Fruit fly (Drosophila melanogaster) whole organism, prepupa: ENCODE data around the gene CG42714.

ENCODE experiments used
- Blimp-1 ChIP-seq: fragments of 200-800 bp; sonication (Bioruptor generic); optimal IDR thresholded peaks from 3 replicates; lab custom pipeline; 2017; ENCODE audit warnings: missing biosample characterization, missing genetic modification characterization, mild to moderate bottlenecking, moderate library complexity, missing genetic modification reagents
- CG10631 ChIP-seq: fragments of 200-800 bp; sonication (Bioruptor generic); optimal IDR thresholded peaks from 2 replicates; lab custom pipeline; 2016; ENCODE audit warnings: missing biosample characterization, missing genetic modification characterization
- CG10669 ChIP-seq: fragments of 200-800 bp; sonication (Bioruptor generic); optimal IDR thresholded peaks from 3 replicates; lab custom pipeline; 2018; ENCODE audit warnings: missing biosample characterization, mild to moderate bottlenecking, missing genetic modification characterization, moderate library complexity
- CG11294 ChIP-seq: fragments of 200-800 bp; sonication (Bioruptor generic); IDR thresholded peaks from 2 replicates; pipeline ENCODE4 v1.3.6; 2022; ENCODE audit warnings: missing biosample characterization, missing genetic modification characterization
- CG11762 ChIP-seq: fragments of 200-800 bp; sonication (Bioruptor generic); optimal IDR thresholded peaks from 3 replicates; lab custom pipeline; 2016; ENCODE audit warnings: missing biosample characterization, missing genetic modification characterization; ENCODE audit not compliant: insufficient read depth
- CG11902 ChIP-seq: fragments of 200-800 bp; sonication (Bioruptor generic); optimal IDR thresholded peaks from 3 replicates; lab custom pipeline; 2016; ENCODE audit warnings: missing biosample characterization, missing genetic modification characterization
- CG15336 ChIP-seq: fragments of 200-800 bp; sonication (Bioruptor generic); IDR thresholded peaks from 2 replicates; pipeline ENCODE4 v1.3.6; 2022; ENCODE audit warnings: missing biosample characterization, missing genetic modification characterization
- CG1621 ChIP-seq: fragments of 200-800 bp; sonication (Bioruptor generic); optimal IDR thresholded peaks from 3 replicates; lab custom pipeline; 2018; ENCODE audit warnings: missing biosample characterization, mild to moderate bottlenecking, missing genetic modification characterization
- CG16779 ChIP-seq: fragments of 200-800 bp; sonication (Bioruptor generic); optimal IDR thresholded peaks from 3 replicates; lab custom pipeline; 2017; ENCODE audit warnings: missing biosample characterization, mild to moderate bottlenecking, missing genetic modification characterization
- CG3032 ChIP-seq: fragments of 200-800 bp; optimal IDR thresholded peaks from 2 replicates; lab custom pipeline; 2019; ENCODE audit warnings: missing biosample characterization, mild to moderate bottlenecking, missing genetic modification characterization, moderate library complexity
- CG31627 ChIP-seq: fragments of 200-800 bp; sonication (Bioruptor generic); optimal IDR thresholded peaks from 3 replicates; lab custom pipeline; 2016; ENCODE audit warnings: missing biosample characterization, missing genetic modification characterization
- CG32006 ChIP-seq: fragments of 200-800 bp; sonication (Bioruptor generic); optimal IDR thresholded peaks from 3 replicates; lab custom pipeline; 2017; ENCODE audit warnings: missing biosample characterization, mild to moderate bottlenecking, missing genetic modification characterization
- CG34406 ChIP-seq: fragments of 200-800 bp; sonication (Bioruptor generic); optimal IDR thresholded peaks from 3 replicates; lab custom pipeline; 2016; ENCODE audit warnings: missing biosample characterization, missing genetic modification characterization
- CG3919 ChIP-seq: fragments of 200-800 bp; sonication (Bioruptor generic); optimal IDR thresholded peaks from 3 replicates; lab custom pipeline; 2016; ENCODE audit warnings: missing biosample characterization, missing genetic modification characterization
- CG6163 ChIP-seq: fragments of 200-800 bp; sonication (Bioruptor generic); IDR thresholded peaks from 3 replicates; pipeline ENCODE4 v1.3.6; 2022; ENCODE audit warnings: missing biosample characterization, missing genetic modification characterization
- CG6276 ChIP-seq: fragments of 200-800 bp; sonication (Bioruptor generic); optimal IDR thresholded peaks from 2 replicates; lab custom pipeline; 2017; ENCODE audit warnings: missing biosample characterization, mild to moderate bottlenecking, missing genetic modification characterization
- CG6792 ChIP-seq: fragments of 200-800 bp; sonication (Bioruptor generic); optimal IDR thresholded peaks from 3 replicates; lab custom pipeline; 2016; ENCODE audit warnings: missing biosample characterization, missing genetic modification characterization
- CG6854 ChIP-seq: fragments of 200-800 bp; sonication (Bioruptor generic); optimal IDR thresholded peaks from 2 replicates; lab custom pipeline; 2017; ENCODE audit warnings: missing biosample characterization, mild to moderate bottlenecking, missing genetic modification characterization
- CG7368 ChIP-seq: fragments of 200-800 bp; sonication (Bioruptor generic); optimal IDR thresholded peaks from 3 replicates; lab custom pipeline; 2016; ENCODE audit warnings: missing biosample characterization, missing genetic modification characterization
- CG8119 ChIP-seq: fragments of 200-800 bp; sonication (Bioruptor generic); IDR thresholded peaks from 3 replicates; pipeline ENCODE4 v1.3.6; 2022; ENCODE audit warnings: missing biosample characterization, missing genetic modification characterization
- CG8319 ChIP-seq: fragments of 200-800 bp; sonication (Bioruptor generic); optimal IDR thresholded peaks from 3 replicates; lab custom pipeline; 2016; ENCODE audit warnings: missing biosample characterization, missing genetic modification characterization
- CG9139 ChIP-seq: fragments of 200-800 bp; sonication (Bioruptor generic); optimal IDR thresholded peaks from 3 replicates; lab custom pipeline; 2017; ENCODE audit warnings: missing biosample characterization, mild to moderate bottlenecking, missing genetic modification characterization
- Eip75B ChIP-seq: fragments of 200-800 bp; sonication (Bioruptor generic); optimal IDR thresholded peaks from 3 replicates; lab custom pipeline; 2016; ENCODE audit warnings: missing biosample characterization, missing genetic modification characterization
- Eip78C ChIP-seq: fragments of 200-800 bp; sonication (Bioruptor generic); peaks from one replicate; lab custom pipeline; 2016; ENCODE audit warnings: missing biosample characterization, missing genetic modification characterization
- Eip93F ChIP-seq: fragments of 200-800 bp; sonication (Bioruptor generic); optimal IDR thresholded peaks from 2 replicates; lab custom pipeline; 2016; ENCODE audit warnings: missing biosample characterization, mild to moderate bottlenecking, missing genetic modification characterization
- Ets21C ChIP-seq: fragments of 200-800 bp; sonication (Bioruptor generic); optimal IDR thresholded peaks from 3 replicates; lab custom pipeline; 2016; ENCODE audit warnings: missing biosample characterization, missing genetic modification characterization
- Ets96B ChIP-seq: fragments of 200-800 bp; optimal IDR thresholded peaks from 2 replicates; lab custom pipeline; 2019; ENCODE audit warnings: missing biosample characterization, mild to moderate bottlenecking, missing genetic modification characterization, moderate library complexity
- Gug ChIP-seq: fragments of 200-800 bp; sonication (Bioruptor generic); IDR thresholded peaks from 2 replicates; pipeline ENCODE4 v1.3.6; 2022; ENCODE audit warnings: missing biosample characterization, missing genetic modification characterization
- Hr4 ChIP-seq: fragments of 200-800 bp; sonication (Bioruptor generic); optimal IDR thresholded peaks from 3 replicates; lab custom pipeline; 2016; ENCODE audit warnings: missing biosample characterization, missing genetic modification characterization
- Met ChIP-seq: fragments of 200-800 bp; sonication (Bioruptor generic); optimal IDR thresholded peaks from 3 replicates; lab custom pipeline; 2016; ENCODE audit warnings: missing biosample characterization, missing genetic modification characterization
- Smox ChIP-seq: fragments of 200-800 bp; sonication (Bioruptor generic); optimal IDR thresholded peaks from 3 replicates; lab custom pipeline; 2016; ENCODE audit warnings: missing biosample characterization, missing genetic modification characterization
- Sox102F ChIP-seq: fragments of 200-800 bp; sonication (Bioruptor generic); optimal IDR thresholded peaks from 2 replicates; lab custom pipeline; 2016; ENCODE audit warnings: missing biosample characterization, mild to moderate bottlenecking, missing genetic modification characterization
- Sox14 ChIP-seq: fragments of 200-800 bp; sonication (Bioruptor generic); optimal IDR thresholded peaks from 3 replicates; lab custom pipeline; 2016; ENCODE audit warnings: missing biosample characterization, missing genetic modification characterization
- achi ChIP-seq: fragments of 200-800 bp; sonication (Bioruptor generic); optimal IDR thresholded peaks from 3 replicates; lab custom pipeline; 2016; ENCODE audit warnings: missing biosample characterization, missing genetic modification characterization
- acj6 ChIP-seq: fragments of 200-800 bp; sonication (Bioruptor generic); optimal IDR thresholded peaks from 3 replicates; lab custom pipeline; 2016; ENCODE audit warnings: missing biosample characterization, missing genetic modification characterization
- cyc ChIP-seq: fragments of 200-800 bp; sonication (Bioruptor generic); optimal IDR thresholded peaks from 3 replicates; lab custom pipeline; 2016; ENCODE audit warnings: missing biosample characterization, missing genetic modification characterization
- dac ChIP-seq: fragments of 200-800 bp; sonication (Bioruptor generic); optimal IDR thresholded peaks from 2 replicates; lab custom pipeline; 2017; ENCODE audit warnings: missing biosample characterization, mild to moderate bottlenecking, missing genetic modification characterization
- dsx ChIP-seq: fragments of 200-800 bp; optimal IDR thresholded peaks from 3 replicates; lab custom pipeline; 2019; ENCODE audit warnings: missing biosample characterization, mild to moderate bottlenecking, missing genetic modification characterization, moderate library complexity; ENCODE audit not compliant: poor library complexity, severe bottlenecking
- eg ChIP-seq: fragments of 200-800 bp; sonication (Bioruptor generic); IDR thresholded peaks from 3 replicates; pipeline ENCODE4 v1.3.6; 2022; ENCODE audit warnings: missing biosample characterization, missing genetic modification characterization
- fkh ChIP-seq: fragments of 200-800 bp; sonication (Bioruptor generic); optimal IDR thresholded peaks from 3 replicates; lab custom pipeline; 2017; ENCODE audit warnings: missing biosample characterization, mild to moderate bottlenecking, missing genetic modification characterization, moderate library complexity
- lz ChIP-seq: fragments of 200-800 bp; sonication (Bioruptor generic); optimal IDR thresholded peaks from 3 replicates; lab custom pipeline; 2016; ENCODE audit warnings: missing biosample characterization, missing genetic modification characterization
- net ChIP-seq: fragments of 200-800 bp; sonication (Bioruptor generic); optimal IDR thresholded peaks from 3 replicates; lab custom pipeline; 2016; ENCODE audit warnings: missing biosample characterization, missing genetic modification characterization
- pdm3 ChIP-seq: fragments of 200-800 bp; sonication (Bioruptor generic); optimal IDR thresholded peaks from 3 replicates; lab custom pipeline; 2016; ENCODE audit warnings: missing biosample characterization, missing genetic modification characterization
- salr ChIP-seq, 2 experiments: fragments of 200-800 bp; sonication (Bioruptor generic); optimal IDR thresholded peaks; 3 replicates each; lab custom pipeline; 2016 to 2018; ENCODE audit warnings: missing biosample characterization in 2 of 2, missing genetic modification characterization in 2 of 2, mild to moderate bottlenecking in 1 of 2
- spab ChIP-seq: fragments of 200-800 bp; sonication (Bioruptor generic); optimal IDR thresholded peaks from 2 replicates; lab custom pipeline; 2017; ENCODE audit warnings: missing biosample characterization, mild to moderate bottlenecking, missing genetic modification characterization, missing genetic modification reagents
- ss ChIP-seq, 2 experiments: fragments of 200-800 bp; sonication (Bioruptor generic); optimal IDR thresholded peaks; 2 replicates in 1 of 2; 3 replicates in 1 of 2; lab custom pipeline; 2017 to 2018; ENCODE audit warnings: mild to moderate bottlenecking in 2 of 2, missing biosample characterization in 2 of 2, missing genetic modification characterization in 2 of 2, moderate library complexity in 1 of 2
- svp ChIP-seq: fragments of 200-800 bp; sonication (Bioruptor generic); peaks from one replicate; lab custom pipeline; 2016; ENCODE audit warnings: missing biosample characterization, missing genetic modification characterization
- vri ChIP-seq: fragments of 200-800 bp; sonication (Bioruptor generic); optimal IDR thresholded peaks from 3 replicates; lab custom pipeline; 2016; ENCODE audit warnings: missing biosample characterization, mild to moderate bottlenecking, missing genetic modification characterization

Gene CG42714

DNA sequence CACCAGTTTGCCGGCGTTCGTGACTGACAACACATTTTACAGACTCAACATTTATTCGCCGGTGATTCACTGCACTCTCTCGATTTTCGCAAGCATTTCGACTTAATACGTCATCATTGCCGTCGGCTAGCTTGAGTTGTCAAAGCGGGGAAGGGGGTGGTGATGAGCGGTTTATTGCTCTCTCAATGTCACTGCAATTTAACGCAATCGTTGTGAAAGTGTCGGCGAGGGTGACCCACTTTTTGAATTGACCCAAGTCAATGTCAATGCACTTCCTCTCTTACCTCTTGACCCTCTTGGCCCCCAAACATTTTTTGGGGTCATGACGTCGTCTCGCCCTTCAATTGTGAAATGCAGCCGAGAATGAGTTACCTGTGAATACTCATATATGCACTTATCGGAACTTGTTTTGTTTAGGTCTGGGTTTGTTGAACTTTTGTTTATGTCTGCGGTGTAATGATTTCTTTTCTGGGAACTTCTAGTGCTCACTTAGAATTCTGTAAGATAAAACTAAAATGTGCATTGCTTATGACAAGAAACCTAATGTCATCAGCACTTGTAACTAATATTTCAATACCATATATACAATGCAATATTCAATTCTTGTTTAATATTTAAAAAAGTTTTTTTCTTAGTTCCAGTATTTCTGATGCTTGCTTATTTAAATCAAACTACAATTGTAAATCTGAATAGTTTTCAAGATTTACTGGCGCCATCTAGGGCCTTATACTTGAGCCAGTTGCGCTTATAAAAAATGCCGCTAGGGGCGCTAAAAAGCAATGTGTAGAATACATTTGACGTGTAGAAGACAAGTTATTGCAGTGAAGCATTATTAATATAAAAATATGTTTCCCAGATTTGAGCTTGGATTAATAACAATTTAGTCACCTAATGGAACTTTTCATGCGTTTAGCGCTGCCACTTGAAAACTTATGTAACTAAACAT is 30.3 kb upstream of the CG42714 start (continued):
- TF ChIP-seq Gug (GFP tag; lab: Robert Waterston, UW) = no peak
- peak; percentile 73 for TF ChIP-seq Eip75B
- no peak for TF ChIP-seq CG11902 (GFP tag; lab: Kevin White, UChicago)
- TF ChIP-seq Sox102F (GFP tag; lab: Kevin White, UChicago) = peak; percentile 15
- peak; percentile 38 for TF ChIP-seq Ets21C (GFP tag; lab: Kevin White, UChicago)
- TF ChIP-seq CG11762 (GFP tag; lab: Kevin White, UChicago) = no peak
- peak; percentile 16 for TF ChIP-seq CG6854 (GFP tag; lab: Kevin White, UChicago)
- TF ChIP-seq CG6163 (GFP tag; lab: Robert Waterston, UW) = peak; percentile 26; the same call in 1 of the 3 replicates
- TF ChIP-seq Met = peak; percentile 66
- TF ChIP-seq eg = no peak
- no peak for TF ChIP-seq spab (GFP tag; lab: Kevin White, UChicago)
- peak; percentile 57 for TF ChIP-seq cyc (GFP tag; lab: Kevin White, UChicago)
- TF ChIP-seq CG1621 (tag; lab: Kevin White, UChicago) = no peak
- peak; percentile 65 for TF ChIP-seq Blimp-1 (GFP tag; lab: Kevin White, UChicago)
- TF ChIP-seq dsx (GFP tag; lab: Kevin White, UChicago) = peak; percentile 21
- TF ChIP-seq CG8319 (GFP tag; lab: Kevin White, UChicago) = no peak
- no peak for TF ChIP-seq CG6792 (GFP tag; lab: Kevin White, UChicago)
- no peak for TF ChIP-seq vri (GFP tag; lab: Kevin White, UChicago)
- TF ChIP-seq Eip78C = peak; percentile 38
- no peak for TF ChIP-seq CG7368 (GFP tag; lab: Kevin White, UChicago)
- TF ChIP-seq pdm3 = peak; percentile 35
- TF ChIP-seq CG9139 (GFP tag; lab: Kevin White, UChicago) = no peak
- TF ChIP-seq CG10631 (GFP tag; lab: Kevin White, UChicago) = no peak
- TF ChIP-seq net = peak; percentile 12
- no peak for TF ChIP-seq CG34406
- peak in 1 of 2 experiments; percentile 16 for TF ChIP-seq ss (GFP tag; optimal IDR thresholded peaks at IDR 0.05; lab: Kevin White, UChicago)
- TF ChIP-seq acj6 (GFP tag; lab: Kevin White, UChicago) = peak; percentile 5
- TF ChIP-seq Smox (GFP tag; lab: Kevin White, UChicago) = peak; percentile 37
- TF ChIP-seq Eip93F (GFP tag; lab: Kevin White, UChicago) = no peak
- TF ChIP-seq CG3919 (GFP tag; lab: Kevin White, UChicago) = peak; percentile 30
- no peak for TF ChIP-seq CG8119 (GFP tag; lab: Robert Waterston, UW)
- no peak for TF ChIP-seq CG6276 (GFP tag; lab: Kevin White, UChicago)
- no peak for TF ChIP-seq CG10669 (GFP tag; lab: Kevin White, UChicago)
- TF ChIP-seq CG11294 (GFP tag; lab: Robert Waterston, UW) = no peak
- peak; percentile 61 for TF ChIP-seq lz
- TF ChIP-seq Ets96B (tag; lab: Kevin White, UChicago) = no peak

DNA sequence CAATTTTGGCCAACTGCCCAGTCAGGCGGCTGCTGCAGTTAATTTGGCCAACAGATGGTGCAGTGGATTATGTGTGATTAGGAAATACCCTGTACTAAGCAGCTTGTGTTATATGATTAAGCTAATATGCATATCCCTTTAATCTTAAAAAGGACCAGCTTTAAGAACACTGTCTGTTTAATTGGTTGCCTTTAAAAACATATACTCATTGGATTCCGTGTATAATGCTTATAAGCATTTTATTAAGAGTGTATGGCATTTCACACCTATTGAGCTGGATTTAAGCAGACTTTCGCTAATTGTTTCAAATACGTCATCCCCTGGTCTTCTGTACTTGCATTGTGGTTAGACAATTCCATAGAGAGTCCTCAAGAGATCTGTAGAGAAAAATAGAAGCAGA is 29.6 kb upstream of the CG42714 start:
- TF ChIP-seq Sox14 (no peak), CG1621 (tag; lab: Kevin White, UChicago) (no peak), Ets96B (tag; lab: Kevin White, UChicago) (no peak), Ets21C (GFP tag; lab: Kevin White, UChicago) (no peak), CG8119 (GFP tag; lab: Robert Waterston, UW) (peak; percentile 71), Eip93F (GFP tag; lab: Kevin White, UChicago) (no peak), achi (GFP tag; lab: Kevin White, UChicago) (peak; percentile 4), CG16779 (no peak), Hr4 (GFP tag; lab: Kevin White, UChicago) (peak; percentile 82), svp (GFP tag; lab: Kevin White, UChicago) (no peak), CG32006 (peak; percentile 81), net (peak; percentile 17), fkh (GFP tag; lab: Kevin White, UChicago) (no peak), CG3919 (GFP tag; lab: Kevin White, UChicago) (no peak), lz (no peak), CG6276 (GFP tag; lab: Kevin White, UChicago) (peak; percentile 39), CG3032 (tag; lab: Kevin White, UChicago) (no peak), eg (peak; percentile 37; the same call in 1 of the 3 replicates), CG15336 (peak; percentile 72), CG10669 (GFP tag; lab: Kevin White, UChicago) (no peak), CG31627 (GFP tag; lab: Kevin White, UChicago) (no peak), Eip78C (peak; percentile 58), dac (peak; percentile 12), salr (GFP tag; optimal IDR thresholded peaks at IDR 0.05; lab: Kevin White, UChicago) (peak in 1 of 2 experiments; percentile 47)
